Fruit fly (Drosophila melanogaster) whole organism, wandering third instar larva: Measurements from ENCODE around the gene CG3091.

Source experiments
- Abd-B ChIP-seq: fragments of >200 bp; optimal IDR thresholded peaks from 2 replicates; lab custom pipeline; 2017; ENCODE audit warnings: missing biosample characterization, missing genetic modification characterization
- CG32264 ChIP-seq: fragments of 200-800 bp; sonication (Bioruptor generic); optimal IDR thresholded peaks from 2 replicates; lab custom pipeline; 2016; ENCODE audit warnings: missing biosample characterization, missing genetic modification characterization
- CG9705 ChIP-seq: fragments of 200-800 bp; sonication (Bioruptor generic); optimal IDR thresholded peaks from 2 replicates; lab custom pipeline; 2018; ENCODE audit warnings: missing biosample characterization, mild to moderate bottlenecking, missing genetic modification characterization
- CrebA ChIP-seq: fragments of 200-800 bp; sonication (Bioruptor generic); optimal IDR thresholded peaks from 2 replicates; lab custom pipeline; 2016; ENCODE audit warnings: missing biosample characterization, mild to moderate bottlenecking, missing genetic modification characterization, borderline replicate concordance
- Dfd ChIP-seq: fragments of >200 bp; optimal IDR thresholded peaks from 2 replicates; lab custom pipeline; 2017; ENCODE audit warnings: missing biosample characterization, missing genetic modification characterization
- Dif ChIP-seq: fragments of 200-275, 200-300 bp; sonication (Bioruptor generic); optimal IDR thresholded peaks from 2 replicates; lab custom pipeline; 2018; ENCODE audit warnings: missing biosample characterization, missing genetic modification characterization; ENCODE audit not compliant: partially characterized antibody
- GATAd ChIP-seq: sonication (Bioruptor generic); optimal IDR thresholded peaks from 2 replicates; lab custom pipeline; 2016; ENCODE audit warnings: missing biosample characterization, missing genetic modification characterization
- HLH106 ChIP-seq: fragments of 200-800 bp; optimal IDR thresholded peaks from 3 replicates; lab custom pipeline; 2019; ENCODE audit warnings: missing biosample characterization, mild to moderate bottlenecking, missing genetic modification characterization, moderate library complexity
- Hnf4 ChIP-seq: fragments of 200-800 bp; sonication (Bioruptor generic); optimal IDR thresholded peaks from 2 replicates; lab custom pipeline; 2016; ENCODE audit warnings: missing biosample characterization, mild to moderate bottlenecking, missing genetic modification characterization
- Hr78 ChIP-seq: fragments of >200 bp; optimal IDR thresholded peaks from 2 replicates; lab custom pipeline; 2017; ENCODE audit warnings: missing biosample characterization, missing genetic modification characterization
- Hr83 ChIP-seq: fragments of 200-300 bp; sonication (Bioruptor generic); optimal IDR thresholded peaks from 2 replicates; lab custom pipeline; 2016; ENCODE audit warnings: missing biosample characterization, mild to moderate bottlenecking, missing genetic modification characterization, moderate library complexity; ENCODE audit not compliant: poor library complexity, severe bottlenecking
- Jra ChIP-seq: sonication (Bioruptor generic); optimal IDR thresholded peaks from 2 replicates; lab custom pipeline; 2016; ENCODE audit warnings: missing biosample characterization, missing genetic modification characterization
- Mio ChIP-seq: sonication (Bioruptor generic); optimal IDR thresholded peaks from 2 replicates; lab custom pipeline; 2016; ENCODE audit warnings: missing biosample characterization, missing genetic modification characterization
- Myc ChIP-seq: fragments of >200 bp; optimal IDR thresholded peaks from 2 replicates; lab custom pipeline; 2017
- N ChIP-seq: fragments of >200 bp; optimal IDR thresholded peaks from 2 replicates; lab custom pipeline; 2018; ENCODE audit warnings: missing biosample characterization, missing external identifiers, missing genetic modification characterization
- OdsH ChIP-seq: fragments of 200-800 bp; sonication (Bioruptor generic); optimal IDR thresholded peaks from 2 replicates; lab custom pipeline; 2016; ENCODE audit warnings: missing biosample characterization, mild to moderate bottlenecking, missing genetic modification characterization
- Rel ChIP-seq, 2 experiments: fragments of 200-800 bp; sonication (Bioruptor generic) in 1 of 2; optimal IDR thresholded peaks; 2 replicates in 1 of 2; 3 replicates in 1 of 2; lab custom pipeline; 2016 to 2019; ENCODE audit warnings: mild to moderate bottlenecking in 2 of 2, missing biosample characterization in 2 of 2, missing genetic modification characterization in 2 of 2, moderate library complexity in 1 of 2
- Sp1 ChIP-seq: fragments of 200-800 bp; sonication (Bioruptor generic); optimal IDR thresholded peaks from 3 replicates; lab custom pipeline; 2019; ENCODE audit warnings: missing biosample characterization, mild to moderate bottlenecking, missing genetic modification characterization, moderate library complexity
- Vsx2 ChIP-seq: fragments of 200-300, 225-300 bp; sonication (Bioruptor generic); optimal IDR thresholded peaks from 2 replicates; lab custom pipeline; 2018; ENCODE audit warnings: missing biosample characterization, missing genetic modification characterization; ENCODE audit not compliant: partially characterized antibody
- br ChIP-seq: fragments of 200-800 bp; sonication (Bioruptor generic); optimal IDR thresholded peaks from 2 replicates; lab custom pipeline; 2016; ENCODE audit warnings: missing biosample characterization, missing genetic modification characterization
- brk ChIP-seq: fragments of 200-800 bp; sonication (Bioruptor generic); optimal IDR thresholded peaks from 2 replicates; lab custom pipeline; 2016; ENCODE audit warnings: missing biosample characterization, mild to moderate bottlenecking, missing genetic modification characterization
- dl ChIP-seq, 2 experiments: fragments of 175-275, 200-275 bp in 1 of 2; fragments of 200-275 bp in 1 of 2; sonication (Bioruptor generic); optimal IDR thresholded peaks; lab custom pipeline; 2018; ENCODE audit warnings: mild to moderate bottlenecking in 2 of 2, missing biosample characterization in 2 of 2, missing genetic modification characterization in 2 of 2, moderate library complexity in 2 of 2; ENCODE audit not compliant: partially characterized antibody in 2 of 2, insufficient read depth in 1 of 2
- dmrt93B ChIP-seq: fragments of 200-800 bp; sonication (Bioruptor generic); optimal IDR thresholded peaks from 2 replicates; lab custom pipeline; 2018; ENCODE audit warnings: missing biosample characterization, mild to moderate bottlenecking, missing genetic modification characterization
- dsf ChIP-seq: sonication (Bioruptor generic); optimal IDR thresholded peaks from 2 replicates; lab custom pipeline; 2016; ENCODE audit warnings: missing biosample characterization, missing genetic modification characterization, borderline replicate concordance
- ey ChIP-seq: fragments of 200-800 bp; sonication (Bioruptor generic); optimal IDR thresholded peaks from 2 replicates; lab custom pipeline; 2016; ENCODE audit warnings: missing biosample characterization, missing genetic modification characterization
- foxo ChIP-seq, 2 experiments: fragments of 200-800 bp; sonication (Bioruptor generic); optimal IDR thresholded peaks; 2 replicates in 1 of 2; 3 replicates in 1 of 2; lab custom pipeline; 2016 to 2017; ENCODE audit warnings: missing biosample characterization in 2 of 2, missing genetic modification characterization in 2 of 2
- fru ChIP-seq: fragments of 200-800 bp; sonication (Bioruptor generic); optimal IDR thresholded peaks from 3 replicates; lab custom pipeline; 2016; ENCODE audit warnings: missing biosample characterization, mild to moderate bottlenecking, missing genetic modification characterization
- h ChIP-seq: fragments of 200-800 bp; sonication (Bioruptor generic); optimal IDR thresholded peaks from 3 replicates; lab custom pipeline; 2016; ENCODE audit warnings: missing biosample characterization, mild to moderate bottlenecking, missing genetic modification characterization
- jim ChIP-seq: fragments of 175-275, 200-325 bp; sonication (Bioruptor generic); optimal IDR thresholded peaks from 2 replicates; lab custom pipeline; 2016; ENCODE audit warnings: missing biosample characterization, mild to moderate bottlenecking, missing genetic modification characterization
- lola ChIP-seq: fragments of >200 bp; optimal IDR thresholded peaks from 2 replicates; lab custom pipeline; 2017; ENCODE audit warnings: missing biosample characterization, missing genetic modification characterization
- pan ChIP-seq: fragments of >200 bp; optimal IDR thresholded peaks from 2 replicates; lab custom pipeline; 2017
- psq ChIP-seq: fragments of 200-800 bp; sonication (Bioruptor generic); optimal IDR thresholded peaks from 3 replicates; lab custom pipeline; 2017; ENCODE audit warnings: missing biosample characterization, mild to moderate bottlenecking, missing genetic modification characterization, moderate library complexity
- rgr ChIP-seq: fragments of 200-800 bp; sonication (Bioruptor generic); optimal IDR thresholded peaks from 3 replicates; lab custom pipeline; 2016; ENCODE audit warnings: missing biosample characterization, mild to moderate bottlenecking, missing genetic modification characterization
- sage ChIP-seq: fragments of 200-800 bp; sonication (Bioruptor generic); optimal IDR thresholded peaks from 2 replicates; lab custom pipeline; 2016; ENCODE audit warnings: missing biosample characterization, mild to moderate bottlenecking, missing genetic modification characterization
- sv ChIP-seq: fragments of 200-800 bp; sonication (Bioruptor generic); optimal IDR thresholded peaks from 3 replicates; lab custom pipeline; 2016; ENCODE audit warnings: missing biosample characterization, missing genetic modification characterization
- tai ChIP-seq: sonication (Bioruptor generic); optimal IDR thresholded peaks from 2 replicates; lab custom pipeline; 2016; ENCODE audit warnings: missing biosample characterization, missing genetic modification characterization
- usp ChIP-seq: fragments of >200 bp; optimal IDR thresholded peaks from 2 replicates; lab custom pipeline; 2017; ENCODE audit warnings: missing biosample characterization, missing genetic modification characterization
- woc ChIP-seq: sonication (Bioruptor generic); optimal IDR thresholded peaks from 2 replicates; lab custom pipeline; 2016; ENCODE audit warnings: missing biosample characterization, mild to moderate bottlenecking, missing genetic modification characterization

Gene CG3091

dm6 chrX:2298708-2299370 is 44.8 kb upstream of the CG3091 start:
- peak; percentile 91 for TF ChIP-seq HLH106 (tag; lab: Kevin White, UChicago)
- TF ChIP-seq Mio = no peak
- peak; percentile 77 for TF ChIP-seq Rel (GFP tag; optimal IDR thresholded peaks at IDR 0.05; lab: Kevin White, UChicago)
- TF ChIP-seq Rel (tag; optimal IDR thresholded peaks at IDR 0.05; lab: Kevin White, UChicago) = peak; percentile 50
- TF ChIP-seq h (GFP tag; lab: Kevin White, UChicago) = peak; percentile 94
- TF ChIP-seq Dif (GFP tag; lab: Kevin White, UChicago) = no peak
- peak; percentile 88 for TF ChIP-seq Sp1
- TF ChIP-seq GATAd (GFP tag; lab: Kevin White, UChicago) = peak; percentile 17
- peak; percentile 77 for TF ChIP-seq Hr83 (GFP tag; lab: Kevin White, UChicago)
- TF ChIP-seq Abd-B (GFP tag; lab: Kevin White, UChicago) = no peak
- TF ChIP-seq foxo (GFP tag; optimal IDR thresholded peaks at IDR 0.05; lab: Kevin White, UChicago) = peak; percentile 5 to 93
- TF ChIP-seq br = peak; percentile 92
- TF ChIP-seq Jra (GFP tag; lab: Kevin White, UChicago) = peak; percentile 72
- peak; percentile 94 for TF ChIP-seq fru
- TF ChIP-seq sage (GFP tag; lab: Kevin White, UChicago) = peak; percentile 89
- no peak for TF ChIP-seq pan (lab: Kevin White, UChicago)
- no peak for TF ChIP-seq Dfd
- TF ChIP-seq dsf (GFP tag; lab: Kevin White, UChicago) = peak; percentile 31
- TF ChIP-seq Myc (lab: Kevin White, UChicago) = no peak
- TF ChIP-seq dmrt93B (GFP tag; lab: Kevin White, UChicago) = peak; percentile 87
- TF ChIP-seq CrebA (GFP tag; lab: Kevin White, UChicago) = no peak
- TF ChIP-seq rgr (GFP tag; lab: Kevin White, UChicago) = peak; percentile 93
- TF ChIP-seq Hnf4 (GFP tag; lab: Kevin White, UChicago) = peak; percentile 90
- peak; percentile 76 for TF ChIP-seq CG9705 (GFP tag; lab: Kevin White, UChicago)
- TF ChIP-seq CG32264 = peak; percentile 88
- TF ChIP-seq lola (GFP tag; lab: Kevin White, UChicago) = no peak
- peak; percentile 91 for TF ChIP-seq ey (GFP tag; lab: Kevin White, UChicago)
- no peak for TF ChIP-seq usp (GFP tag; lab: Kevin White, UChicago)
- peak; percentile 82 for TF ChIP-seq brk (GFP tag; lab: Kevin White, UChicago)
- TF ChIP-seq psq (GFP tag; lab: Kevin White, UChicago) = peak; percentile 87
- TF ChIP-seq sv (GFP tag; lab: Kevin White, UChicago) = peak; percentile 69
- TF ChIP-seq woc = peak; percentile 95
- TF ChIP-seq jim (GFP tag; lab: Kevin White, UChicago) = no peak
- peak; percentile 81 for TF ChIP-seq tai (GFP tag; lab: Kevin White, UChicago)
- TF ChIP-seq OdsH (GFP tag; lab: Kevin White, UChicago) = peak; percentile 91
- no peak for TF ChIP-seq Hr78 (GFP tag; lab: Kevin White, UChicago)

DNA sequence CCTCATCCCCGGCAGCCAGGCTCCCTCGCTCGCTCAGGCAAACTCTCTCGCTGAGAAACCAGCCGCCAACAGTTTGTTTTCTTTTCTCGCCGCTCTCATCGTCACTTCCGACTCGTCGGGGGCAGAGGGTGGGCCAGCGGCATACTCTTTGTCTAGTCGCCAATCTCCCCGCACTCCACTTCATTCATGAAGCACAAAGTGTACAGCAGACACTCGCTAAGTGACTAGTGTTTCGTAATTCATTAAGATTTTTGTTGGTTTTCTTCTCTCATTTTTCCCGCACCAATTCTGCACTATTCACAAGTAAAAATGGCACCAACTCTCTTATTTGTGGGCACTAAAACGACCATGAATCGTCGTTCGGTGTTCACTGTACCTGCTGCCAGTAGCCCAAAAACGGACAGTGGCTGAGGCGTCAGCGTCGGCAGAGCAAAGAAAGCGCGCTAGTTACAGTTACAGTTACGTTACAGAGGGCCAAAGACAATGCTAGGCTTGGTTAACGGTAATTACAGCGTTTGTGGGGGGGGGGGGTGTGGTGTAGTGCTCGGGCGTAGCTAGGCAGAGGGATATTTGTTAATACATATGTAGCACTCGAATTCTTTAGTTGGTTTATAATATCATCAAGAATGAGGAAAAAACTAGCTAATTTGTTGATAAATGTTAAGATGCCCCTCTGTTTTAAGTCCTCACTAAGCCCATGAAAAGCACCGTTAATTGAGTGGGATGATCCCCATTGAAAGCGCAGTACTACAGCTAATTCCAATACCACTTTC is 43.6 kb upstream of the CG3091 start:
- no peak for TF ChIP-seq dsf (GFP tag; lab: Kevin White, UChicago)
- no peak for TF ChIP-seq brk (GFP tag; lab: Kevin White, UChicago)
- no peak for TF ChIP-seq GATAd (GFP tag; lab: Kevin White, UChicago)
- TF ChIP-seq sage (GFP tag; lab: Kevin White, UChicago) = peak; percentile 57
- TF ChIP-seq dl (GFP tag; optimal IDR thresholded peaks at IDR 0.05; lab: Kevin White, UChicago; ENCODE audit: insufficient read depth in 1 of 2, partially characterized antibody in 2 of 2) = no peak
- no peak for TF ChIP-seq usp (GFP tag; lab: Kevin White, UChicago)
- peak; percentile 93 for TF ChIP-seq ey (GFP tag; lab: Kevin White, UChicago)
- TF ChIP-seq Hr83 (GFP tag; lab: Kevin White, UChicago) = no peak
- peak; percentile 62 for TF ChIP-seq Mio
- TF ChIP-seq br = peak; percentile 91
- TF ChIP-seq sv (GFP tag; lab: Kevin White, UChicago) = peak; percentile 97
- TF ChIP-seq foxo (GFP tag; optimal IDR thresholded peaks at IDR 0.05; lab: Kevin White, UChicago) = peak; percentile 42 to 91
- TF ChIP-seq lola (GFP tag; lab: Kevin White, UChicago) = no peak
- TF ChIP-seq OdsH (GFP tag; lab: Kevin White, UChicago) = peak; percentile 81
- no peak for TF ChIP-seq Hr78 (GFP tag; lab: Kevin White, UChicago)
- no peak for TF ChIP-seq pan (lab: Kevin White, UChicago)
- TF ChIP-seq HLH106 (tag; lab: Kevin White, UChicago) = peak; percentile 84
- no peak for TF ChIP-seq Rel (GFP tag; optimal IDR thresholded peaks at IDR 0.05; lab: Kevin White, UChicago)
- TF ChIP-seq Rel (tag; optimal IDR thresholded peaks at IDR 0.05; lab: Kevin White, UChicago) = peak; percentile 35
- TF ChIP-seq Jra (GFP tag; lab: Kevin White, UChicago) = peak; percentile 24
- no peak for TF ChIP-seq CG9705 (GFP tag; lab: Kevin White, UChicago)
- peak; percentile 37 for TF ChIP-seq woc
- TF ChIP-seq Dif (GFP tag; lab: Kevin White, UChicago) = no peak
- peak; percentile 81 for TF ChIP-seq Sp1
- TF ChIP-seq fru = peak; percentile 93
- no peak for TF ChIP-seq N (GFP tag; lab: Kevin White, UChicago)
- TF ChIP-seq CrebA (GFP tag; lab: Kevin White, UChicago) = no peak
- TF ChIP-seq jim (GFP tag; lab: Kevin White, UChicago) = no peak
- TF ChIP-seq tai (GFP tag; lab: Kevin White, UChicago) = peak; percentile 69
- TF ChIP-seq Abd-B (GFP tag; lab: Kevin White, UChicago) = no peak
- TF ChIP-seq Vsx2 (GFP tag; lab: Kevin White, UChicago) = no peak
- peak; percentile 89 for TF ChIP-seq rgr (GFP tag; lab: Kevin White, UChicago)
- no peak for TF ChIP-seq Dfd
- TF ChIP-seq psq (GFP tag; lab: Kevin White, UChicago) = peak; percentile 71
- peak; percentile 94 for TF ChIP-seq h (GFP tag; lab: Kevin White, UChicago)
- peak; percentile 72 for TF ChIP-seq CG32264
- peak; percentile 76 for TF ChIP-seq dmrt93B (GFP tag; lab: Kevin White, UChicago)
- no peak for TF ChIP-seq Myc (lab: Kevin White, UChicago)
- TF ChIP-seq Hnf4 (GFP tag; lab: Kevin White, UChicago) = peak; percentile 85
